Worm (Caenorhabditis elegans) whole organism, late embryonic: Measurements from ENCODE around the gene srx-44.
A peak's percentile ranks its signal among the peaks of the same experiment; 100 is the strongest.

ENCODE experiments used
- F13H6.1 ChIP-seq: sonication (generic microtip); optimal IDR thresholded peaks from 2 replicates; lab custom pipeline; 2016; ENCODE audit warnings: missing genetic modification characterization, missing compliant biosample characterization
- K02D7.2 ChIP-seq: sonication (generic microtip); optimal IDR thresholded peaks from 2 replicates; lab custom pipeline; 2017; ENCODE audit warnings: mild to moderate bottlenecking, missing genetic modification characterization, missing compliant biosample characterization
- K09A11.1 ChIP-seq: sonication (generic microtip); optimal IDR thresholded peaks from 2 replicates; lab custom pipeline; 2017; ENCODE audit warnings: antibody characterized with exemption, mild to moderate bottlenecking, missing genetic modification characterization, missing compliant biosample characterization; ENCODE audit not compliant: insufficient read depth
- ahr-1 ChIP-seq: sonication (generic microtip); optimal IDR thresholded peaks from 2 replicates; lab custom pipeline; 2016; ENCODE audit warnings: missing genetic modification characterization, missing compliant biosample characterization
- ama-1 ChIP-seq: fragments of 150-350 bp; optimal IDR thresholded peaks from 2 replicates; lab custom pipeline; 2014
- ceh-14 ChIP-seq: sonication (generic microtip); optimal IDR thresholded peaks from 2 replicates; lab custom pipeline; 2016; ENCODE audit warnings: missing genotype, missing genetic modification characterization, missing compliant biosample characterization
- ceh-19 ChIP-seq: fragments of 200-800 bp; sonication (Bioruptor generic); optimal IDR thresholded peaks from 2 replicates; lab custom pipeline; 2018; ENCODE audit warnings: mild to moderate bottlenecking, missing genetic modification characterization, missing compliant biosample characterization
- ceh-30 ChIP-seq: fragments of 150-350 bp; optimal IDR thresholded peaks from 2 replicates; lab custom pipeline; 2014; ENCODE audit warnings: missing biosample characterization, missing genetic modification characterization
- ceh-31 ChIP-seq: sonication (generic microtip); optimal IDR thresholded peaks from 2 replicates; lab custom pipeline; 2016; ENCODE audit warnings: missing genetic modification characterization, missing compliant biosample characterization
- ceh-45 ChIP-seq: fragments of 200-800 bp; sonication (Bioruptor generic); IDR thresholded peaks from 2 replicates; pipeline ENCODE4 v1.3.6; 2022; ENCODE audit warnings: missing genetic modification reagents, missing genetic modification characterization, missing compliant biosample characterization
- ceh-48 ChIP-seq: sonication (generic microtip); optimal IDR thresholded peaks from 2 replicates; lab custom pipeline; 2016; ENCODE audit warnings: missing genetic modification characterization, inconsistent platforms, missing compliant biosample characterization
- ceh-6 ChIP-seq: fragments of 200-800 bp; sonication (Bioruptor generic); optimal IDR thresholded peaks from 2 replicates; lab custom pipeline; 2018; ENCODE audit warnings: mild to moderate bottlenecking, missing genetic modification characterization, missing compliant biosample characterization
- ceh-9 ChIP-seq: sonication (generic microtip); optimal IDR thresholded peaks from 2 replicates; lab custom pipeline; 2016; ENCODE audit warnings: mild to moderate bottlenecking, missing genetic modification characterization, inconsistent platforms, missing compliant biosample characterization
- dmd-4 ChIP-seq: sonication (generic microtip); optimal IDR thresholded peaks from 2 replicates; lab custom pipeline; 2016; ENCODE audit warnings: borderline replicate concordance, missing genetic modification characterization, missing compliant biosample characterization
- elt-2 ChIP-seq: sonication (generic microtip); optimal IDR thresholded peaks from 2 replicates; lab custom pipeline; 2016; ENCODE audit warnings: missing genetic modification reagents, missing genetic modification characterization, missing compliant biosample characterization
- eyg-1 ChIP-seq: sonication (generic microtip); optimal IDR thresholded peaks from 2 replicates; lab custom pipeline; 2016; ENCODE audit warnings: missing genotype, missing genetic modification characterization, missing compliant biosample characterization
- fkh-6 ChIP-seq: sonication (generic microtip); optimal IDR thresholded peaks from 2 replicates; lab custom pipeline; 2016; ENCODE audit warnings: missing genetic modification characterization, missing compliant biosample characterization
- hlh-13 ChIP-seq: fragments of 200-800 bp; sonication (Bioruptor generic); optimal IDR thresholded peaks from 2 replicates; lab custom pipeline; 2018; ENCODE audit warnings: mild to moderate bottlenecking, missing genetic modification characterization, missing compliant biosample characterization
- hlh-30 ChIP-seq: sonication (generic microtip); optimal IDR thresholded peaks from 2 replicates; lab custom pipeline; 2017; ENCODE audit warnings: antibody characterized with exemption, missing genetic modification characterization, missing compliant biosample characterization; ENCODE audit not compliant: insufficient read depth
- hlh-6 ChIP-seq: sonication (generic microtip); optimal IDR thresholded peaks from 2 replicates; lab custom pipeline; 2016; ENCODE audit warnings: missing genotype, missing genetic modification characterization, missing compliant biosample characterization
- hlh-8 ChIP-seq: sonication (generic microtip); optimal IDR thresholded peaks from 2 replicates; lab custom pipeline; 2016; ENCODE audit warnings: missing genotype, missing genetic modification characterization, missing compliant biosample characterization
- lim-6 ChIP-seq: sonication (generic microtip); optimal IDR thresholded peaks from 2 replicates; lab custom pipeline; 2016; ENCODE audit warnings: missing genetic modification characterization, missing compliant biosample characterization
- madf-2 ChIP-seq: sonication (generic microtip); optimal IDR thresholded peaks from 2 replicates; lab custom pipeline; 2017; ENCODE audit warnings: missing genetic modification characterization, missing compliant biosample characterization
- mec-3 ChIP-seq: sonication (generic microtip); optimal IDR thresholded peaks from 2 replicates; lab custom pipeline; 2016; ENCODE audit warnings: borderline replicate concordance, missing genetic modification characterization, missing compliant biosample characterization
- nfya-1 ChIP-seq: sonication (generic microtip); optimal IDR thresholded peaks from 2 replicates; lab custom pipeline; 2017; ENCODE audit warnings: missing genetic modification characterization, mild to moderate bottlenecking, missing compliant biosample characterization, antibody characterized with exemption, moderate library complexity
- odd-2 ChIP-seq: sonication (generic microtip); optimal IDR thresholded peaks from 2 replicates; lab custom pipeline; 2017; ENCODE audit warnings: antibody characterized with exemption, mild to moderate bottlenecking, missing genetic modification characterization, missing compliant biosample characterization
- pat-9 ChIP-seq: fragments of 200-800 bp; sonication (Bioruptor generic); optimal IDR thresholded peaks from 2 replicates; lab custom pipeline; 2018; ENCODE audit warnings: mild to moderate bottlenecking, missing genetic modification characterization, moderate library complexity, missing compliant biosample characterization
- pax-1 ChIP-seq: fragments of 150-350 bp; optimal IDR thresholded peaks from 2 replicates; lab custom pipeline; 2014; ENCODE audit warnings: missing biosample characterization, missing genetic modification characterization
- pha-2 ChIP-seq: sonication (generic microtip); optimal IDR thresholded peaks from 2 replicates; lab custom pipeline; 2017; ENCODE audit warnings: mild to moderate bottlenecking, missing genetic modification characterization, missing compliant biosample characterization
- pha-4 ChIP-seq: fragments of 150-350 bp; optimal IDR thresholded peaks from 2 replicates; lab custom pipeline; 2018; ENCODE audit warnings: missing biosample characterization, missing genetic modification reagents, missing genetic modification characterization
- pros-1 ChIP-seq: fragments of 150-350 bp; optimal IDR thresholded peaks from 2 replicates; lab custom pipeline; 2014; ENCODE audit warnings: missing biosample characterization, missing genetic modification reagents, missing genetic modification characterization
- sox-2 ChIP-seq: fragments of 200-800 bp; sonication (Bioruptor generic); IDR thresholded peaks from 2 replicates; pipeline ENCODE4 v1.3.6; 2022; ENCODE audit warnings: missing genetic modification reagents, missing genetic modification characterization, missing compliant biosample characterization
- syd-9 ChIP-seq: sonication (generic microtip); optimal IDR thresholded peaks from 2 replicates; lab custom pipeline; 2016; ENCODE audit warnings: mild to moderate bottlenecking, missing genetic modification characterization, moderate library complexity, missing compliant biosample characterization
- tbx-2 ChIP-seq: sonication (generic microtip); optimal IDR thresholded peaks from 2 replicates; lab custom pipeline; 2016; ENCODE audit warnings: missing genetic modification characterization, missing compliant biosample characterization
- tbx-7 ChIP-seq: sonication (generic microtip); optimal IDR thresholded peaks from 2 replicates; lab custom pipeline; 2016; ENCODE audit warnings: missing genotype, missing genetic modification characterization, missing compliant biosample characterization
- ttx-3 ChIP-seq: sonication (generic microtip); optimal IDR thresholded peaks from 2 replicates; lab custom pipeline; 2016; ENCODE audit warnings: missing genetic modification reagents, missing genetic modification characterization, missing compliant biosample characterization
- unc-3 ChIP-seq, 2 experiments: fragments of 200-800 bp in 1 of 2; sonication (Bioruptor generic) in 1 of 2; sonication (generic microtip) in 1 of 2; conservative IDR thresholded peaks in 1 of 2; optimal IDR thresholded peaks in 1 of 2; 2 replicates each; pipeline versions ENCODE4 v1.3.6 to Lab custom; 2016 to 2022; ENCODE audit warnings: missing compliant biosample characterization in 2 of 2, missing genetic modification characterization in 2 of 2, missing genetic modification reagents in 1 of 2
- unc-42 ChIP-seq: sonication (generic microtip); optimal IDR thresholded peaks from 2 replicates; lab custom pipeline; 2016; ENCODE audit warnings: missing genotype, missing genetic modification characterization, missing compliant biosample characterization
- zip-5 ChIP-seq: sonication (generic microtip); optimal IDR thresholded peaks from 2 replicates; lab custom pipeline; 2016; ENCODE audit warnings: missing genetic modification characterization, missing compliant biosample characterization
- ztf-16 ChIP-seq: sonication (generic microtip); optimal IDR thresholded peaks from 2 replicates; lab custom pipeline; 2017; ENCODE audit warnings: missing genetic modification characterization, missing compliant biosample characterization

srx-44 gene

ce11 chrV:16024300-16024699, 4.2 kb downstream of the srx-44 start, which contains the start of gene T10C6.6:
TSS of gene T10C6.6 (plus strand) at chrV:16024326.
- TF ChIP-seq pha-4 (tag; lab: Kevin White, UChicago) (no peak), ceh-6 (no peak), nfya-1 (tag; lab: Kevin White, UChicago) (no peak), ceh-9 (no peak), ceh-19 (no peak), elt-2 (tag; lab: Kevin White, UChicago) (peak; percentile 44), pax-1 (tag; lab: Kevin White, UChicago) (no peak), zip-5 (no peak)

- TF ChIP-seq hlh-8 = no peak
- TF ChIP-seq fkh-6 = no peak
- TF ChIP-seq eyg-1 = no peak
- no peak for TF ChIP-seq mec-3 (tag; lab: Kevin White, UChicago)
- no peak for TF ChIP-seq pha-2 (tag; lab: Kevin White, UChicago)
- no peak for TF ChIP-seq ceh-30 (tag; lab: Kevin White, UChicago)
- TF ChIP-seq ceh-45 (GFP tag; lab: Robert Waterston, UW) = no peak
- no peak for TF ChIP-seq madf-2
- TF ChIP-seq dmd-4 = no peak
- TF ChIP-seq hlh-13 = no peak
- TF ChIP-seq hlh-6 (tag; lab: Kevin White, UChicago) = no peak
- TF ChIP-seq nfya-1 (tag; lab: Kevin White, UChicago) = no peak
- TF ChIP-seq elt-2 (tag; lab: Kevin White, UChicago) = no peak
- no peak for TF ChIP-seq ttx-3 (tag; lab: Kevin White, UChicago)
- TF ChIP-seq pros-1 = no peak
- TF ChIP-seq unc-3 (GFP tag; conservative IDR thresholded peaks at IDR 0.05; lab: Robert Waterston, UW) = no peak
- no peak for TF ChIP-seq unc-3 (tag; optimal IDR thresholded peaks at IDR 0.05; lab: Kevin White, UChicago)
- no peak for TF ChIP-seq ama-1 (lab: Kevin White, UChicago)
- TF ChIP-seq sox-2 (GFP tag; lab: Robert Waterston, UW) = no peak
- TF ChIP-seq ceh-48 (tag; lab: Kevin White, UChicago) = no peak
- no peak for TF ChIP-seq K02D7.2 (tag; lab: Kevin White, UChicago)
These were observed 4.8 kb downstream of the srx-44 start for ce11 chrV:16024917-16025316.

- TF ChIP-seq eyg-1 (no peak), pros-1 (no peak), K02D7.2 (tag; lab: Kevin White, UChicago) (no peak), ttx-3 (tag; lab: Kevin White, UChicago) (no peak), pha-4 (tag; lab: Kevin White, UChicago) (no peak), unc-42 (tag; lab: Kevin White, UChicago) (no peak), tbx-2 (tag; lab: Kevin White, UChicago) (no peak), ahr-1 (tag; lab: Kevin White, UChicago) (no peak), ceh-14 (tag; lab: Kevin White, UChicago) (no peak)
These were observed 9.1 kb downstream of the srx-44 start for ce11 chrV:16029237-16029636.

DNA sequence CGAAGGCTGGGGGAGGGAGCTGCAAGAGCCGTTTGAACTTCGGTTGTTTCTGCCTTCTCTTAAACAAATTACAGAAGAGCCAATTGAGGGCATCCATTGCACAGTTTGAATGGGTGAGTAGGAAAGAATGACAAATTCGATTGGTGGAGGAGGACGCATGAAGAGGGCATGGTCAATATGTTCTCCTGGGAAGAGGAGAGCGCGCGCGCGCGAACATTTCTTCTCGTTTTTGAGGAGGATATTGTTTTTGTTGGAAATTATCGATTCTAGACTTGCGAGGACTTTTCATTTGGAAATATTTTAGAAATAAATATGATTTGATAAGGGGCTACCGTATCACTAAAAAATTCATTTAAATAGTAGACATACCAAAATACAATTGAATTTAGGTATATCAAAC, 11.4 kb downstream of the srx-44 start, which contains the start of gene T10C6.7:
Gene T10C6.7, minus strand, starts transcription at position 143 of the 400 bp plus-strand sequence.
- no peak for TF ChIP-seq lim-6 (tag; lab: Kevin White, UChicago)
- no peak for TF ChIP-seq ceh-30 (tag; lab: Kevin White, UChicago)
- no peak for TF ChIP-seq sox-2 (GFP tag; lab: Robert Waterston, UW)
- TF ChIP-seq ceh-31 = no peak
- no peak for TF ChIP-seq hlh-30 (tag; lab: Kevin White, UChicago)
- no peak for TF ChIP-seq pat-9 (tag; lab: Kevin White, UChicago)
- TF ChIP-seq ceh-9 = no peak
- no peak for TF ChIP-seq syd-9 (tag; lab: Kevin White, UChicago)
- TF ChIP-seq ztf-16 (tag; lab: Kevin White, UChicago) = no peak
- no peak for TF ChIP-seq odd-2 (tag; lab: Kevin White, UChicago)
- no peak for TF ChIP-seq pros-1
- TF ChIP-seq elt-2 (tag; lab: Kevin White, UChicago) = no peak
- TF ChIP-seq hlh-8 = no peak
- TF ChIP-seq K09A11.1 (tag; lab: Kevin White, UChicago) = no peak
- no peak for TF ChIP-seq F13H6.1 (tag; lab: Kevin White, UChicago)
- no peak for TF ChIP-seq tbx-7 (tag; lab: Kevin White, UChicago)
- TF ChIP-seq ceh-6 = no peak
- TF ChIP-seq, all 69 proteins: peak for 0
